Worm (Caenorhabditis elegans) whole organism, young adult: ENCODE results near the gene ador-1.

Experiments used
- B0336.3 ChIP-seq: fragments of 200-800 bp; sonication (Bioruptor generic); IDR thresholded peaks from 2 replicates; pipeline ENCODE4 v1.3.6; 2022; ENCODE audit warnings: missing genetic modification characterization, missing compliant biosample characterization
- C17E4.6 ChIP-seq: fragments of 200-800 bp; sonication (Bioruptor generic); IDR thresholded peaks from 2 replicates; pipeline ENCODE4 v1.3.6; 2022; ENCODE audit warnings: missing genetic modification reagents, missing genetic modification characterization, missing compliant biosample characterization
- D2030.7 ChIP-seq: fragments of 200-800 bp; sonication (Bioruptor generic); IDR thresholded peaks from 2 replicates; pipeline ENCODE4 v1.3.6; 2022; ENCODE audit warnings: missing genetic modification reagents, missing genetic modification characterization, missing compliant biosample characterization
- F23B12.7 ChIP-seq: sonication (generic microtip); optimal IDR thresholded peaks from 2 replicates; lab custom pipeline; 2017; ENCODE audit warnings: missing genetic modification characterization, mild to moderate bottlenecking, missing compliant biosample characterization, antibody characterized with exemption, moderate library complexity; ENCODE audit not compliant: insufficient read depth
- F37B4.10 ChIP-seq: fragments of 200-800 bp; sonication (Bioruptor generic); IDR thresholded peaks from 2 replicates; pipeline ENCODE4 v1.3.6; 2022; ENCODE audit warnings: missing genetic modification characterization, missing compliant biosample characterization
- F55B11.4 ChIP-seq: sonication (generic microtip); optimal IDR thresholded peaks from 2 replicates; lab custom pipeline; 2016; ENCODE audit warnings: missing compliant biosample characterization, missing genetic modification characterization, borderline replicate concordance; ENCODE audit not compliant: insufficient read depth
- F57A8.1 ChIP-seq: fragments of 200-800 bp; sonication (Bioruptor generic); optimal IDR thresholded peaks from 2 replicates; lab custom pipeline; 2018; ENCODE audit warnings: mild to moderate bottlenecking, missing genetic modification characterization, moderate library complexity, missing compliant biosample characterization
- K12H6.12 ChIP-seq: fragments of 200-800 bp; sonication (Bioruptor generic); optimal IDR thresholded peaks from 2 replicates; lab custom pipeline; 2018; ENCODE audit warnings: mild to moderate bottlenecking, missing genetic modification characterization, missing compliant biosample characterization
- Y53G8AR.9 ChIP-seq: fragments of 200-800 bp; sonication (Bioruptor generic); conservative IDR thresholded peaks from 2 replicates; pipeline ENCODE4 v1.3.6; 2022; ENCODE audit warnings: missing genetic modification reagents, missing genetic modification characterization, missing compliant biosample characterization
- Y67H2A.10 ChIP-seq: fragments of 200-800 bp; sonication (Bioruptor generic); conservative IDR thresholded peaks from 2 replicates; pipeline ENCODE4 v1.3.6; 2022; ENCODE audit warnings: missing genetic modification reagents, missing genetic modification characterization, missing compliant biosample characterization
- Y79H2A.3 ChIP-seq: fragments of 200-800 bp; sonication (Bioruptor generic); conservative IDR thresholded peaks from 2 replicates; pipeline ENCODE4 v1.3.6; 2022; ENCODE audit warnings: missing genetic modification reagents, missing genetic modification characterization, missing compliant biosample characterization
- attf-5 ChIP-seq: fragments of 200-800 bp; sonication (Bioruptor generic); optimal IDR thresholded peaks from 2 replicates; lab custom pipeline; 2018; ENCODE audit warnings: mild to moderate bottlenecking, missing genetic modification characterization, missing compliant biosample characterization
- attf-6 ChIP-seq: fragments of 200-800 bp; sonication (Bioruptor generic); IDR thresholded peaks from 2 replicates; pipeline ENCODE4 v1.3.6; 2022; ENCODE audit warnings: missing genetic modification reagents, missing genetic modification characterization, missing compliant biosample characterization
- bed-2 ChIP-seq: fragments of 200-800 bp; sonication (Bioruptor generic); IDR thresholded peaks from 2 replicates; pipeline ENCODE4 v1.3.6; 2022; ENCODE audit warnings: missing genetic modification reagents, missing genetic modification characterization, missing compliant biosample characterization
- ccch-3 ChIP-seq: fragments of 200-800 bp; sonication (Bioruptor generic); optimal IDR thresholded peaks from 2 replicates; lab custom pipeline; 2018; ENCODE audit warnings: mild to moderate bottlenecking, missing genetic modification characterization, missing compliant biosample characterization
- ceh-27 ChIP-seq: fragments of 200-800 bp; sonication (Bioruptor generic); optimal IDR thresholded peaks from 2 replicates; lab custom pipeline; 2018; ENCODE audit warnings: mild to moderate bottlenecking, missing genetic modification characterization, moderate library complexity, missing compliant biosample characterization
- ceh-91 ChIP-seq: fragments of 200-800 bp; sonication (Bioruptor generic); IDR thresholded peaks from 2 replicates; pipeline ENCODE4 v1.3.6; 2022; ENCODE audit warnings: missing genetic modification reagents, missing genetic modification characterization, missing compliant biosample characterization
- ekl-4 ChIP-seq: fragments of 200-800 bp; sonication (Bioruptor generic); IDR thresholded peaks from 2 replicates; pipeline ENCODE4 v1.3.6; 2022; ENCODE audit warnings: missing genetic modification reagents, missing genetic modification characterization, missing compliant biosample characterization
- ets-4 ChIP-seq: fragments of 200-800 bp; sonication (Bioruptor generic); optimal IDR thresholded peaks from 2 replicates; lab custom pipeline; 2018; ENCODE audit warnings: mild to moderate bottlenecking, missing genetic modification characterization, missing compliant biosample characterization
- hrde-1 ChIP-seq: sonication (generic microtip); optimal IDR thresholded peaks from 2 replicates; lab custom pipeline; 2016; ENCODE audit warnings: missing genetic modification characterization, mild to moderate bottlenecking, missing compliant biosample characterization, moderate library complexity, missing genotype, missing genetic modification reagents, borderline replicate concordance
- lag-1 ChIP-seq: fragments of 200-800 bp; sonication (Bioruptor generic); IDR thresholded peaks from 2 replicates; pipeline ENCODE4 v1.3.6; 2022; ENCODE audit warnings: missing genetic modification reagents, missing genetic modification characterization, missing compliant biosample characterization
- lin-26 ChIP-seq: fragments of 200-800 bp; sonication (Bioruptor generic); IDR thresholded peaks from 2 replicates; pipeline ENCODE4 v1.3.6; 2022; ENCODE audit warnings: missing genetic modification reagents, missing genetic modification characterization, missing compliant biosample characterization
- lir-1 ChIP-seq: fragments of 200-800 bp; sonication (Bioruptor generic); conservative IDR thresholded peaks from 2 replicates; pipeline ENCODE4 v1.3.6; 2022; ENCODE audit warnings: missing genetic modification reagents, missing genetic modification characterization, missing compliant biosample characterization
- lsy-27 ChIP-seq: sonication (generic microtip); optimal IDR thresholded peaks from 2 replicates; lab custom pipeline; 2017; ENCODE audit warnings: missing genetic modification characterization, mild to moderate bottlenecking, missing compliant biosample characterization, antibody characterized with exemption, missing genotype, borderline replicate concordance; ENCODE audit not compliant: insufficient read depth
- madf-10 ChIP-seq: sonication (generic microtip); optimal IDR thresholded peaks from 2 replicates; lab custom pipeline; 2016; ENCODE audit warnings: mild to moderate bottlenecking, missing genetic modification characterization, missing compliant biosample characterization
- madf-3 ChIP-seq: fragments of 200-800 bp; sonication (Bioruptor generic); IDR thresholded peaks from 2 replicates; pipeline ENCODE4 v1.3.6; 2022; ENCODE audit warnings: missing genetic modification reagents, missing genetic modification characterization, missing compliant biosample characterization
- madf-8 ChIP-seq: fragments of 200-800 bp; sonication (Bioruptor generic); conservative IDR thresholded peaks from 2 replicates; pipeline ENCODE4 v1.3.6; 2022; ENCODE audit warnings: missing genetic modification reagents, missing genetic modification characterization, missing compliant biosample characterization
- mcd-1 ChIP-seq: fragments of 200-800 bp; sonication (Bioruptor generic); IDR thresholded peaks from 2 replicates; pipeline ENCODE4 v1.3.6; 2022; ENCODE audit warnings: missing genetic modification reagents, missing genetic modification characterization, missing compliant biosample characterization
- mxl-1 ChIP-seq: sonication (generic microtip); optimal IDR thresholded peaks from 2 replicates; lab custom pipeline; 2016; ENCODE audit warnings: missing genetic modification characterization, missing compliant biosample characterization
- nfya-2 ChIP-seq: fragments of 200-800 bp; sonication (Bioruptor generic); IDR thresholded peaks from 2 replicates; pipeline ENCODE4 v1.3.6; 2022; ENCODE audit warnings: missing genetic modification reagents, missing genetic modification characterization, missing compliant biosample characterization
- nfyb-1 ChIP-seq: fragments of 200-800 bp; sonication (Bioruptor generic); IDR thresholded peaks from 2 replicates; pipeline ENCODE4 v1.3.6; 2022; ENCODE audit warnings: missing genetic modification reagents, missing genetic modification characterization, missing compliant biosample characterization
- nhr-179 ChIP-seq: sonication (generic microtip); optimal IDR thresholded peaks from 2 replicates; lab custom pipeline; 2016; ENCODE audit warnings: mild to moderate bottlenecking, missing genetic modification characterization, missing compliant biosample characterization
- nhr-80 ChIP-seq: sonication (generic microtip); optimal IDR thresholded peaks from 2 replicates; lab custom pipeline; 2016; ENCODE audit warnings: missing genetic modification characterization, missing compliant biosample characterization
- pbrm-1 ChIP-seq: fragments of 200-800 bp; sonication (Bioruptor generic); IDR thresholded peaks from 2 replicates; pipeline ENCODE4 v1.3.6; 2022; ENCODE audit warnings: missing genetic modification reagents, missing genetic modification characterization, missing compliant biosample characterization
- repo-1 ChIP-seq: sonication (generic microtip); optimal IDR thresholded peaks from 2 replicates; lab custom pipeline; 2017; ENCODE audit warnings: mild to moderate bottlenecking, missing genetic modification characterization, missing compliant biosample characterization
- sea-2 ChIP-seq: fragments of 200-800 bp; sonication (Bioruptor generic); IDR thresholded peaks from 2 replicates; pipeline ENCODE4 v1.3.6; 2022; ENCODE audit warnings: missing genetic modification characterization, missing compliant biosample characterization
- unc-62 ChIP-seq: fragments of 150-350 bp; optimal IDR thresholded peaks from 2 replicates; lab custom pipeline; 2014; ENCODE audit warnings: missing biosample characterization, missing genetic modification reagents, missing genetic modification characterization
- zim-3 ChIP-seq: sonication (generic microtip); optimal IDR thresholded peaks from 2 replicates; lab custom pipeline; 2017; ENCODE audit warnings: mild to moderate bottlenecking, missing genetic modification characterization, moderate library complexity, missing compliant biosample characterization
- ztf-22 ChIP-seq: fragments of 200-800 bp; sonication (Bioruptor generic); optimal IDR thresholded peaks from 2 replicates; lab custom pipeline; 2018; ENCODE audit warnings: mild to moderate bottlenecking, missing genetic modification characterization, moderate library complexity, missing compliant biosample characterization
- ztf-26 ChIP-seq: sonication (generic microtip); optimal IDR thresholded peaks from 2 replicates; lab custom pipeline; 2017; ENCODE audit warnings: missing genetic modification characterization, missing compliant biosample characterization
- ztf-28 ChIP-seq: fragments of 200-800 bp; sonication (Bioruptor generic); IDR thresholded peaks from 2 replicates; pipeline ENCODE4 v1.3.6; 2022; ENCODE audit warnings: missing genetic modification reagents, missing genetic modification characterization, missing compliant biosample characterization
- ztf-6 ChIP-seq: fragments of 200-800 bp; sonication (Bioruptor generic); IDR thresholded peaks from 2 replicates; pipeline ENCODE4 v1.3.6; 2022; ENCODE audit warnings: missing genetic modification reagents, missing genetic modification characterization, missing compliant biosample characterization

The ador-1 gene

ce11 chrII:12502784-12503183 is at the start of gene ador-1:
Gene ador-1, minus strand, starts transcription at chrII:12502884.
- TF ChIP-seq nfya-2 (GFP tag; lab: Robert Waterston, UW): no peak
- no peak for TF ChIP-seq nfyb-1 (GFP tag; lab: Robert Waterston, UW)
- TF ChIP-seq madf-8 (GFP tag; lab: Robert Waterston, UW): no peak
- TF ChIP-seq F55B11.4: no peak
- no peak for TF ChIP-seq ets-4
- no peak for TF ChIP-seq nhr-179 (tag; lab: Kevin White, UChicago)
- TF ChIP-seq unc-62 (GFP tag; lab: Kevin White, UChicago): no peak
- TF ChIP-seq Y79H2A.3: no peak
- TF ChIP-seq attf-5: no peak
- no peak for TF ChIP-seq madf-10 (tag; lab: Kevin White, UChicago)
- TF ChIP-seq lin-26 (GFP tag; lab: Robert Waterston, UW): no peak
- TF ChIP-seq lir-1 (GFP tag; lab: Robert Waterston, UW): no peak
- no peak for TF ChIP-seq ztf-26 (tag; lab: Kevin White, UChicago)
- TF ChIP-seq hrde-1: no peak
- TF ChIP-seq ztf-6 (GFP tag; lab: Robert Waterston, UW): no peak
- no peak for TF ChIP-seq Y67H2A.10 (GFP tag; lab: Robert Waterston, UW)

ce11 chrII:12550940-12551339 is 48.3 kb upstream of the ador-1 start:
- TF ChIP-seq B0336.3 (GFP tag; lab: Robert Waterston, UW) (no peak), ekl-4 (no peak), ets-4 (no peak), F57A8.1 (no peak), nhr-80 (tag; lab: Kevin White, UChicago) (no peak), ztf-28 (GFP tag; lab: Robert Waterston, UW) (no peak), F37B4.10 (GFP tag; lab: Robert Waterston, UW) (no peak), K12H6.12 (tag; lab: Kevin White, UChicago) (no peak), F23B12.7 (tag; lab: Kevin White, UChicago) (no peak), repo-1 (tag; lab: Kevin White, UChicago) (no peak), sea-2 (GFP tag; lab: Robert Waterston, UW) (no peak)

ce11 chrII:12549613-12550012 is 46.9 kb upstream of the ador-1 start:
- TF ChIP-seq ceh-27 (GFP tag; lab: Kevin White, UChicago) (no peak), madf-3 (GFP tag; lab: Robert Waterston, UW) (no peak), unc-62 (GFP tag; lab: Kevin White, UChicago) (no peak), ccch-3 (GFP tag; lab: Kevin White, UChicago) (no peak), D2030.7 (no peak), lag-1 (GFP tag; lab: Robert Waterston, UW) (no peak), ceh-91 (no peak)
- TF ChIP-seq, all 124 proteins: peak for 0

ce11 chrII:12547547-12547946 is 44.9 kb upstream of the ador-1 start, which contains the start of gene F49C5.16:
Gene F49C5.16, plus strand, starts transcription at chrII:12547847.
- TF ChIP-seq bed-2 (GFP tag; lab: Robert Waterston, UW) (no peak), zim-3 (tag; lab: Kevin White, UChicago) (no peak), lsy-27 (tag; lab: Kevin White, UChicago) (no peak), attf-6 (GFP tag; lab: Robert Waterston, UW) (no peak), mcd-1 (GFP tag; lab: Robert Waterston, UW) (no peak), F37B4.10 (GFP tag; lab: Robert Waterston, UW) (no peak), pbrm-1 (GFP tag; lab: Robert Waterston, UW) (no peak), mxl-1 (no peak), Y53G8AR.9 (GFP tag; lab: Robert Waterston, UW) (no peak), ztf-22 (GFP tag; lab: Kevin White, UChicago) (no peak), unc-62 (GFP tag; lab: Kevin White, UChicago) (no peak), C17E4.6 (no peak)
- TF ChIP-seq, all 124 proteins: peak for 0
